Worm (Caenorhabditis elegans): ENCODE data around the gene F08C6.5.
A peak's percentile ranks its signal among the peaks of the same experiment; 100 is the strongest.

Gene F08C6.5

ce11 chrX:7596029-7596428, 36.8 kb downstream of the F08C6.5 start (continued):
- peak; percentile 42 for TF ChIP-seq dmd-6 (GFP tag; IDR thresholded peaks at IDR 0.05)
- TF ChIP-seq fos-1 (tag; optimal IDR thresholded peaks at IDR 0.05): no peak

DNA sequence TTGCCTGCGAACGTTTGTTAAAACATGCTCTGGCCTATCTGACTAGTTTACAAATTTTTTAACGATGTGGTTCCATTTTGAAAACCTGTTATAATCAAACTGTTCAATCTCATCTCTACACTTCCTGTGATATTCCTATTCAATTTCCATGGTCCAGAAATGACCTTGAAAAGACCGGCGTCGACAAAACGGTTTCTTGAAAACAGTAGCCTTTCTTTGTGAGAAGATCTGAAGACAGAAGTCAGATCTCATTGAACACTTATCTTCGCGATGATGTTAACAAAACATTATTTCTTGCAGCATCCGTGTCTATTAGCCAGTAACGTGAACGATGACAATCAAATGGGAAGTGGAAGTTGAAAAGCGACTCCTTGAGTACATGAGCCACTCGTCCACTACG, 37.4 kb downstream of the F08C6.5 start, which contains the start of gene C44E12.1:
Gene C44E12.1, plus strand, starts transcription at position 301 of the 400 bp plus-strand sequence.
- TF ChIP-seq daf-19 (GFP tag; conservative IDR thresholded peaks at IDR 0.05) (no peak), mes-2 (tag; optimal IDR thresholded peaks at IDR 0.05; ENCODE audit: poor library complexity, severe bottlenecking) (no peak), pha-4 (GFP tag; IDR thresholded peaks at IDR 0.05) (no peak), pha-4 (tag; optimal IDR thresholded peaks at IDR 0.05) (no peak), pqm-1 (tag; optimal IDR thresholded peaks at IDR 0.05) (no peak), gei-8 (GFP tag; optimal IDR thresholded peaks at IDR 0.05) (no peak), F37D6.2 (tag; optimal IDR thresholded peaks at IDR 0.05) (no peak), aha-1 (tag) (peak; percentile 74)

DNA sequence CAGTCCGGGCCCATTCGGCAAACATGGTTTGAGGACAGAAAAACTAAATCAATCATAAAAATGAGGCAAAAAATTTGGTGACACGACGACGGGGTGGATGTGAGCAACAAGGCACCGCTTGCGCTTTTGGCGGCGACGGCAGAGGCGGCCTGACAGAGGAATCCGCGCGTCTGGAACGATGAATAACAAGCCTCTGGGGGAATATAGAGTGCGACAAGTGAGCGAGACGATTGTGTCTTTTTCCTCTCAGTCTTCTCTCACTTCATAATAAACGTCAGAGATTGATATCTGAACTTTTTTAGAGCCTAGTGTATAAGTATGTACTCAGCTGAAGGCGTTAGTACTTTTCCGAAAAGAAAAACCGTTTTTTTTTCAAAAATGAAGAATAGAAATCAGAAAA, 48.8 kb downstream of the F08C6.5 start, which contains the start of gene twk-17:
Gene twk-17, minus strand, starts transcription at position 101 of the 400 bp plus-strand sequence.
- TF ChIP-seq hlh-11 (tag; optimal IDR thresholded peaks at IDR 0.05) (no peak), lin-15B (tag; optimal IDR thresholded peaks at IDR 0.05) (no peak), D1046.2 (GFP tag; IDR thresholded peaks at IDR 0.05) (0 out of 2 replicates have a peak, but pooled peaks have one; percentile 63), ZK546.5 (tag; optimal IDR thresholded peaks at IDR 0.05) (no peak), ctbp-1 (GFP tag; IDR thresholded peaks at IDR 0.05) (no peak), unc-62 (GFP tag; optimal IDR thresholded peaks at IDR 0.05 in 1 of 2) (no peak), unc-62 (tag; optimal IDR thresholded peaks at IDR 0.05) (no peak), vab-7 (GFP tag; IDR thresholded peaks at IDR 0.05) (no peak), zip-2 (tag; optimal IDR thresholded peaks at IDR 0.05) (no peak), nhr-41 (GFP tag; IDR thresholded peaks at IDR 0.05) (no peak), set-16 (GFP tag; IDR thresholded peaks at IDR 0.05) (0 out of 2 replicates have a peak, but pooled peaks have one; percentile 18), dmd-6 (GFP tag; IDR thresholded peaks at IDR 0.05) (no peak), Y5F2A.4 (GFP tag; optimal IDR thresholded peaks at IDR 0.05) (no peak), lin-39 (tag; optimal IDR thresholded peaks at IDR 0.05) (no peak), nhr-25 (tag; optimal IDR thresholded peaks at IDR 0.05; ENCODE audit: borderline replicate concordance, insufficient read depth) (no peak)
